Fruit fly (Drosophila melanogaster): ENCODE results near the gene Trp1.

Gene Trp1

DNA sequence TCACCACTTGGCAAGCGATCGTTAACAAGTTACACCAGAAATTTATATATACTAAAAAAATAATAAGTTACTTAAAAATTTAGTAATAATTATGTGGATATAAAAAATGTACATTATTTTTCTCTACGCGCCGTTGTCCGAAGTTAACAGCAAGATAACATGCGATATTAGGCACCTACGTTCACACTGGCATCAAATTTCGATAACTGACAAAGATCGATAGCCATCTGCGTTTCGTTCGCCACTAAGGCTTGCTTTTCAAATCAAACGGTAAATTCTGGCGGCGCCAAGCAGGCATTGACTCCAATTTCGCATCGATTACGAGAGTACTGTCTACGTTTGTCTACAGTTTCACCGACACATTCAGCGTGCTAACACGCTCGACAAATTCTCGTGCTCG is 47.5 kb downstream of the Trp1 start, which contains the start of gene Pen (continued):
- peak; percentile 82 for TF ChIP-seq knrl (GFP tag; IDR thresholded peaks at IDR 0.05; ENCODE audit: partially characterized antibody)
- TF ChIP-seq hbn (GFP tag; IDR thresholded peaks at IDR 0.05; ENCODE audit: partially characterized antibody) = peak; percentile 56; the same call in 1 of the 2 replicates
- TF ChIP-seq CTCF (GFP tag; optimal IDR thresholded peaks at IDR 0.05) = peak; percentile 38
- TF ChIP-seq CG12659 (GFP tag; optimal IDR thresholded peaks at IDR 0.05) = peak; percentile 9
- peak; percentile 85 for TF ChIP-seq CG9797 (GFP tag; optimal IDR thresholded peaks at IDR 0.05)
- no peak for TF ChIP-seq Hsf (GFP tag; optimal IDR thresholded peaks at IDR 0.05)
- no peak for TF ChIP-seq CG14965 (GFP tag; optimal IDR thresholded peaks at IDR 0.05; ENCODE audit: borderline replicate concordance)
- peak; percentile 59 for TF ChIP-seq inv (GFP tag; IDR thresholded peaks at IDR 0.05; ENCODE audit: partially characterized antibody)
- TF ChIP-seq Opbp (GFP tag; IDR thresholded peaks at IDR 0.05; ENCODE audit: partially characterized antibody) = peak; percentile 74
- peak; percentile 52 for TF ChIP-seq CG2116 (GFP tag; optimal IDR thresholded peaks at IDR 0.05)
- TF ChIP-seq CG10267 (tag; optimal IDR thresholded peaks at IDR 0.05) = peak; percentile 24
- TF ChIP-seq amos (GFP tag; IDR thresholded peaks at IDR 0.05; ENCODE audit: partially characterized antibody) = peak; percentile 84
- TF ChIP-seq Atf3 (GFP tag; optimal IDR thresholded peaks at IDR 0.05) = no peak
- TF ChIP-seq HLH4C (GFP tag; IDR thresholded peaks at IDR 0.05; ENCODE audit: partially characterized antibody) = peak; percentile 53
- peak; percentile 47; the same call in 2 of the 3 replicates for TF ChIP-seq vnd (GFP tag; IDR thresholded peaks at IDR 0.05; ENCODE audit: partially characterized antibody)
- TF ChIP-seq Ravus (GFP tag; IDR thresholded peaks at IDR 0.05) = no peak
- no peak for TF ChIP-seq B-H2 (GFP tag; optimal IDR thresholded peaks at IDR 0.05)
- no peak for TF ChIP-seq CkIIα-i1 (GFP tag; IDR thresholded peaks at IDR 0.05)
- peak; percentile 64 for TF ChIP-seq CG17186 (GFP tag; optimal IDR thresholded peaks at IDR 0.05)
- TF ChIP-seq ato (GFP tag; IDR thresholded peaks at IDR 0.05; ENCODE audit: partially characterized antibody) = peak; percentile 49; the same call in 1 of the 2 replicates
- no peak for TF ChIP-seq NC2α (GFP tag; optimal IDR thresholded peaks at IDR 0.05)
- no peak for TF ChIP-seq D (optimal IDR thresholded peaks at IDR 0.05)
- no peak for TF ChIP-seq D (GFP tag; optimal IDR thresholded peaks at IDR 0.05)
- no peak for TF ChIP-seq CG7556 (GFP tag; optimal IDR thresholded peaks at IDR 0.05)
- no peak for TF ChIP-seq slbo (GFP tag; IDR thresholded peaks at IDR 0.05)
- peak; percentile 53 for TF ChIP-seq CG34224 (GFP tag; IDR thresholded peaks at IDR 0.05; ENCODE audit: partially characterized antibody)
- peak; percentile 74 for TF ChIP-seq pzg (GFP tag; optimal IDR thresholded peaks at IDR 0.05)
- peak; percentile 63 for TF ChIP-seq CG1603 (tag; optimal IDR thresholded peaks at IDR 0.05)
- peak; percentile 83 for TF ChIP-seq Bgb (GFP tag; IDR thresholded peaks at IDR 0.05; ENCODE audit: partially characterized antibody)
- TF ChIP-seq CoRest (tag; optimal IDR thresholded peaks at IDR 0.05) = peak; percentile 2
- peak; percentile 46; the same call in 1 of the 2 replicates for TF ChIP-seq nerfin-2 (GFP tag; IDR thresholded peaks at IDR 0.05; ENCODE audit: partially characterized antibody)
- no peak for TF ChIP-seq Stat92E (GFP tag; optimal IDR thresholded peaks at IDR 0.05)
- TF ChIP-seq bbx (GFP tag; IDR thresholded peaks at IDR 0.05; ENCODE audit: partially characterized antibody) = peak; percentile 73
- TF ChIP-seq Lpt (GFP tag; optimal IDR thresholded peaks at IDR 0.05) = no peak
- no peak for TF ChIP-seq E2f1 (GFP tag; IDR thresholded peaks at IDR 0.05)
- no peak for TF ChIP-seq zfh1 (GFP tag; IDR thresholded peaks at IDR 0.05)
- TF ChIP-seq CG16813 (GFP tag; IDR thresholded peaks at IDR 0.05; ENCODE audit: partially characterized antibody) = peak; percentile 81
- peak; percentile 35; the same call in 1 of the 3 replicates for TF ChIP-seq Doc3 (GFP tag; IDR thresholded peaks at IDR 0.05; ENCODE audit: partially characterized antibody)
- TF ChIP-seq Dp (GFP tag; optimal IDR thresholded peaks at IDR 0.05) = peak; percentile 79
- no peak for TF ChIP-seq usp (GFP tag; optimal IDR thresholded peaks at IDR 0.05)
- TF ChIP-seq Mrtf (GFP tag; IDR thresholded peaks at IDR 0.05) = no peak
- TF ChIP-seq cad (GFP tag; optimal IDR thresholded peaks at IDR 0.05) = no peak
- TF ChIP-seq Sry-δ (GFP tag; optimal IDR thresholded peaks at IDR 0.05) = peak; percentile 81
- no peak for TF ChIP-seq CG3281 (GFP tag; optimal IDR thresholded peaks at IDR 0.05)
- no peak for TF ChIP-seq CG6854 (GFP tag; optimal IDR thresholded peaks at IDR 0.05)
- no peak for TF ChIP-seq CG13894 (tag; optimal IDR thresholded peaks at IDR 0.05)
- no peak for TF ChIP-seq kni (GFP tag; optimal IDR thresholded peaks at IDR 0.05)
- TF ChIP-seq BEAF-32 (GFP tag; optimal IDR thresholded peaks at IDR 0.05) = peak; percentile 85
- TF ChIP-seq CG10565 (GFP tag; optimal IDR thresholded peaks at IDR 0.05) = no peak
